Worm (Caenorhabditis elegans) whole organism, young adult: ENCODE results near the gene clec-29.

Experiments
- athp-1 ChIP-seq: sonication (generic microtip); optimal IDR thresholded peaks from 2 replicates; lab custom pipeline; 2017; ENCODE audit warnings: mild to moderate bottlenecking, missing genetic modification characterization, missing compliant biosample characterization
- attf-5 ChIP-seq: fragments of 200-800 bp; sonication (Bioruptor generic); optimal IDR thresholded peaks from 2 replicates; lab custom pipeline; 2018; ENCODE audit warnings: mild to moderate bottlenecking, missing genetic modification characterization, missing compliant biosample characterization
- attf-6 ChIP-seq: fragments of 200-800 bp; sonication (Bioruptor generic); IDR thresholded peaks from 2 replicates; pipeline ENCODE4 v1.3.6; 2022; ENCODE audit warnings: missing genetic modification reagents, missing genetic modification characterization, missing compliant biosample characterization
- lin-26 ChIP-seq: fragments of 200-800 bp; sonication (Bioruptor generic); IDR thresholded peaks from 2 replicates; pipeline ENCODE4 v1.3.6; 2022; ENCODE audit warnings: missing genetic modification reagents, missing genetic modification characterization, missing compliant biosample characterization
- mes-4 ChIP-seq: sonication (generic microtip); optimal IDR thresholded peaks from 2 replicates; lab custom pipeline; 2016; ENCODE audit warnings: missing genotype, missing genetic modification characterization, missing compliant biosample characterization
- sea-2 ChIP-seq: fragments of 200-800 bp; sonication (Bioruptor generic); IDR thresholded peaks from 2 replicates; pipeline ENCODE4 v1.3.6; 2022; ENCODE audit warnings: missing genetic modification characterization, missing compliant biosample characterization
- snpc-4 ChIP-seq, 5 experiments: fragments of 150-350 bp in 1 of 5; sonication (generic microtip) in 4 of 5; optimal IDR thresholded peaks; 2 replicates each; lab custom pipeline; 2014 to 2018; ENCODE audit warnings: missing genetic modification characterization in 5 of 5, missing biosample characterization in 3 of 5, antibody characterized with exemption in 2 of 5, mild to moderate bottlenecking in 2 of 5, missing compliant biosample characterization in 2 of 5, missing genotype in 2 of 5, moderate library complexity in 2 of 5, missing genetic modification reagents in 1 of 5
- unc-62 ChIP-seq: fragments of 150-350 bp; optimal IDR thresholded peaks from 2 replicates; lab custom pipeline; 2014; ENCODE audit warnings: missing biosample characterization, missing genetic modification reagents, missing genetic modification characterization

- TF ChIP-seq lin-26 (no peak), mes-4 (tag; lab: Kevin White, UChicago) (no peak), attf-6 (no peak), unc-62 (no peak), attf-5 (GFP tag; lab: Kevin White, UChicago) (no peak), athp-1 (tag; lab: Kevin White, UChicago) (no peak), sea-2 (GFP tag; lab: Robert Waterston, UW) (no peak), snpc-4 (GFP tag; optimal IDR thresholded peaks at IDR 0.05; lab: Kevin White, UChicago) (no peak), snpc-4 (tag; optimal IDR thresholded peaks at IDR 0.05; lab: Kevin White, UChicago) (no peak)
Observed at ce11 chrV:16706549-16706948, 32.5 kb downstream of the clec-29 start, which contains the start of gene clec-9.
